Fruit fly (Drosophila melanogaster): ENCODE data around the gene Oseg4.

The Oseg4 gene

DNA sequence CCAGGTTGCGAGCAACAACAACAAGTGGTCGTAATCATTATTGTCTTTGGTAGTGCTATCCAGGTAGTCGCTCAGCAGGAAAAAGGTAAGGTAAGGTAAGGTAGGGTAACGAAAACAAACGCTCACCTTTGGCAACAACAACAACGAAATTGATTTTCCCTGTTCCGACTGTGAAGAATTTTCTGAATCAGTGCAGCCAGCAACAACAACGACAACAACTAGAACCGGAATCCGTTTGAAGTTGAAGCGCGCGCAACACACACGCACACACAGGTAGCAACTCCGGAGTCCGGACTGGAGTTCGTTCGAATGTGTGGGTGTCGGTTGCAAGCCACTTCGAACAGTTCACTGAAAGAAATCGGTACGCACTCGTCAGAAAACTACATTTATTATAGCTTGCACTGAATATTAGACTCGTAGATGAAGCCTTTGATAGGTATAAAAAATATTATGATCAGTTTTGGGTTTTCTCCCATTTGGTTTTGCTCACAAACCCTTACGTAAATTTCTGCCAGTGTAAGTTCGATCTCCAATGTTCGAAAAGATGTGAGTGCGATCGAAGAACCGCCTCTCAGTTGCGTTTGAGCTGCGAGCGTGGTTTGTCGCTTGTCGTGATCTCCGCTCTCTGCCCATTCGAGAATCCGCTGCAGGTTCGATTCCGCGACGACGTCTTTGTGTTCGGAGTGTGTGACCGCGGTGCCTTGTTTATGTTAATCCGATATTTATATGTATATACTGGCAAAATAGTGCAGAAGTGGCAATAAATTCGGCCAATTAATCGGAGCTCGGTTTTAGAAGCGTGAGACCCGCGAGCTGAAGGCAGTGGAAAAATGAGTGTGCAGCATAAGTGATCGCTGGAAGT, 11.0 kb upstream of the Oseg4 start, which contains the start of gene CG13921 (continued):
- TF ChIP-seq chinmo (GFP tag; IDR thresholded peaks at IDR 0.05; ENCODE audit: partially characterized antibody) (peak; percentile 69; the same call in 1 of the 4 replicates), H2.0 (GFP tag; IDR thresholded peaks at IDR 0.05) (peak; percentile 99), CG6689 (GFP tag; IDR thresholded peaks at IDR 0.05) (peak; percentile 99), CG18011 (GFP tag; optimal IDR thresholded peaks at IDR 0.05) (peak; percentile 88), sr (GFP tag; IDR thresholded peaks at IDR 0.05) (peak; percentile 95), CG30403 (GFP tag; optimal IDR thresholded peaks at IDR 0.05) (peak; percentile 100), Hmx (GFP tag; optimal IDR thresholded peaks at IDR 0.05) (peak; percentile 95), Sry-δ (GFP tag; optimal IDR thresholded peaks at IDR 0.05) (peak; percentile 85), wor (GFP tag; IDR thresholded peaks at IDR 0.05) (peak; percentile 98), CG10462 (GFP tag; optimal IDR thresholded peaks at IDR 0.05) (peak; percentile 99), ci (GFP tag; IDR thresholded peaks at IDR 0.05) (peak; percentile 100), bowl (GFP tag; IDR thresholded peaks at IDR 0.05) (peak; percentile 96), sug (tag; optimal IDR thresholded peaks at IDR 0.05) (peak; percentile 93), CG4617 (GFP tag; optimal IDR thresholded peaks at IDR 0.05; ENCODE audit: borderline replicate concordance) (peak; percentile 99), CG8478 (optimal IDR thresholded peaks at IDR 0.05) (no peak), CHES-1-like (GFP tag; optimal IDR thresholded peaks at IDR 0.05) (peak; percentile 98), CG10209 (GFP tag; optimal IDR thresholded peaks at IDR 0.05) (peak; percentile 99), CG18599 (GFP tag; optimal IDR thresholded peaks at IDR 0.05) (peak; percentile 98), Doc2 (GFP tag; IDR thresholded peaks at IDR 0.05) (peak; percentile 95), ham (GFP tag; IDR thresholded peaks at IDR 0.05) (peak; percentile 96), CG11093 (GFP tag; IDR thresholded peaks at IDR 0.05) (peak; percentile 97), zen2 (GFP tag; IDR thresholded peaks at IDR 0.05; ENCODE audit: partially characterized antibody) (no peak), CoRest (tag; optimal IDR thresholded peaks at IDR 0.05) (peak; percentile 99), nerfin-1 (tag; optimal IDR thresholded peaks at IDR 0.05) (peak; percentile 98), da (GFP tag; optimal IDR thresholded peaks at IDR 0.05) (peak; percentile 97), Mrtf (GFP tag; IDR thresholded peaks at IDR 0.05) (peak; percentile 98), shn (GFP tag; optimal IDR thresholded peaks at IDR 0.05) (peak; percentile 98), CG12236 (GFP tag; optimal IDR thresholded peaks at IDR 0.05) (peak; percentile 98), ATbp (GFP tag; optimal IDR thresholded peaks at IDR 0.05) (peak; percentile 99), zf30C (GFP tag; optimal IDR thresholded peaks at IDR 0.05) (peak; percentile 100), CG7987 (GFP tag; optimal IDR thresholded peaks at IDR 0.05) (peak; percentile 98), CG31224 (GFP tag; IDR thresholded peaks at IDR 0.05) (peak; percentile 96), Lpt (GFP tag; optimal IDR thresholded peaks at IDR 0.05) (no peak), CG13894 (tag; optimal IDR thresholded peaks at IDR 0.05) (peak; percentile 92), p53 (GFP tag; optimal IDR thresholded peaks at IDR 0.05) (peak; percentile 98), CG17912 (GFP tag; optimal IDR thresholded peaks at IDR 0.05) (peak; percentile 87), gcm2 (GFP tag; optimal IDR thresholded peaks at IDR 0.05) (peak; percentile 98), CG7271 (tag; optimal IDR thresholded peaks at IDR 0.05) (peak; percentile 99), CG11504 (tag; optimal IDR thresholded peaks at IDR 0.05) (peak; percentile 98), CG10654 (GFP tag; optimal IDR thresholded peaks at IDR 0.05) (peak; percentile 99), CG7556 (GFP tag; optimal IDR thresholded peaks at IDR 0.05) (peak; percentile 99), CG8089 (GFP tag; optimal IDR thresholded peaks at IDR 0.05) (peak; percentile 99), gt (GFP tag; IDR thresholded peaks at IDR 0.05) (peak; percentile 98), mirr (GFP tag; optimal IDR thresholded peaks at IDR 0.05) (peak; percentile 89), CG14014 (GFP tag; IDR thresholded peaks at IDR 0.05) (peak; percentile 99), CG4404 (GFP tag; IDR thresholded peaks at IDR 0.05) (peak; percentile 99), tgo (GFP tag; IDR thresholded peaks at IDR 0.05) (peak; percentile 99), tup (GFP tag; optimal IDR thresholded peaks at IDR 0.05) (peak; percentile 98), CG17328 (GFP tag; IDR thresholded peaks at IDR 0.05) (peak; percentile 99), az2 (GFP tag; optimal IDR thresholded peaks at IDR 0.05) (peak; percentile 99)
